Worm (Caenorhabditis elegans) whole organism, dauer: ENCODE results near the gene C06A12.3.

ENCODE experiments used
- unc-62 ChIP-seq: sonication (generic microtip); optimal IDR thresholded peaks from 2 replicates; lab custom pipeline; 2017; ENCODE audit warnings: missing biosample characterization, missing genetic modification reagents, missing genetic modification characterization

C06A12.3 gene

ce11 chrIV:17427423-17427822, at the start of gene C06A12.3:
Gene C06A12.3, plus strand, starts transcription at chrIV:17427723.
- TF ChIP-seq unc-62 (GFP tag; lab: Kevin White, UChicago) = no peak

DNA sequence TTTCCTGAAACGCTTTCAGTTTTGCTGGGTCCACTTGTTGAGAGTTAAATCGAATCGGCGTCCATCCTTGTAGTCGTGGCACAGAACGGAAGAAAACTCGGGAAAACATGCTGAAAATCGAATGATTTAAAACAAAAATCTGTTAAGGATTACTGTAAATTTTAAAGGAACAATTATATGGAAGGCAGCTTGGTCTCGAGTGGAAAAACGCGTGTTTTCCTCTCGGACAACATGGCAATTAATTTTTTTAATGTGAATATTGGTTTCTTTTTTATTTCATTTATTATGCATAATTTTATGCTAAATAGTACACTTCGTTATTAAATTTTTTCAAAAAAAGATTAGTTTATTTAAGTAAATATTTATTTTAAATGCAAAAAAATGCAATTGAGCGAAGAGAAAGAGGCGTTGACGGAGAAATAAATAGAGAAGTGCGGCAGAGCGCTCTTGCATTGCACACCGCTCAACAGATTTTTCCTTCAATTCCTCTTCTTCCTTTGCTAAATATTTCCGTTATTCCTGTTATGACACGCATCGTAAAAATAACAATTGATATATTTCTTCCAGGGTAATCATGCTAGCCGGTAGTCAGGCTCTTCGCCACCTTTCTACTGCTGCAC, 47.4 kb upstream of the C06A12.3 start, which contains the start of the genes C30H6.9 and dlat-2:
Gene C30H6.9 (minus strand): TSS at position 110 of the 620 bp plus-strand sequence.
Gene dlat-2 (plus strand): TSS at position 566 of the 620 bp plus-strand sequence.
- TF ChIP-seq unc-62 (GFP tag; lab: Kevin White, UChicago) = no peak

DNA sequence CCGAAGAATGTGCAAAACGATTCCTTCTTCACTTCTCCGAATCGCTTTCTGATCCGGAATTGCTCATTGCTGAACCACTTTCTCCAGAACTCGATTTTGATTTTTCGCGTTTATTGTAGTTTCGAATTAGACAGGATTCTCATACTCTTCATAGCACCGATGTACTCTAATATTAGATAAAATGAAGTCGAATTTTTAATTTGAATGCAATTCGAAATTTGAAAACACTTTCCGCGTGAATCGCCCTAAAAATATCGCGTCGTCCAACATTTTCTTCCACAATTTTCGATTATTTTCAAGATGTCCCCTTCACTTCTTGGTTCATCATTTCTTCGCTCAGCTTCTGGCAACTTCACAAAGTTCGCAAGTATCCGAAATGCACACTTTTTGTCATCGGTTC, 45.5 kb upstream of the C06A12.3 start, which contains the start of gene C30H6.8:
Gene C30H6.8 (plus strand): TSS at position 301 of the 400 bp plus-strand sequence.
- no peak for TF ChIP-seq unc-62 (GFP tag; lab: Kevin White, UChicago)

DNA sequence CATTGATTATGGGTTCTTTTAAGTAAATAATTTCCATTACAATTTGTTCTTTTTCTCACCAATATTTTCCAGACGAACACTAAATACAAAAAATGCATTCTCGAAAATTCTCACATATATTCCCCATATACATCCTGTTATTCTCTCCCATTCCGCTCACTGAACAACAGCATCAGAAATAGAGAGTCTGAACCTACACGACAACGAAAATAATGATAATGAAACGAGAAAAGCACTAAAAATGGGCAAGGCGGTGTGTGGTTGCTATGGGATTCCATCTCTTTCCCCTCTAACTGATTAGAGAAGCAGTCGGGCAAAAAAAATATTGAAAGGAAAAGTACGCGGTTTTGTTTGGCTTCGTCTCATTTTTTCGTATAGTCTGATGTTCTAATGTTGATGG, 44.5 kb upstream of the C06A12.3 start, which contains the start of gene C30H6.12:
Gene C30H6.12 (plus strand): TSS at position 301 of the 400 bp plus-strand sequence.
- TF ChIP-seq unc-62 (GFP tag; lab: Kevin White, UChicago) = no peak

ce11 chrIV:17387442-17387967, 40.0 kb upstream of the C06A12.3 start, which contains the start of gene T02D1.8:
Gene T02D1.8, minus strand, starts transcription at chrIV:17387492.
- TF ChIP-seq unc-62 (GFP tag; lab: Kevin White, UChicago) = no peak

DNA sequence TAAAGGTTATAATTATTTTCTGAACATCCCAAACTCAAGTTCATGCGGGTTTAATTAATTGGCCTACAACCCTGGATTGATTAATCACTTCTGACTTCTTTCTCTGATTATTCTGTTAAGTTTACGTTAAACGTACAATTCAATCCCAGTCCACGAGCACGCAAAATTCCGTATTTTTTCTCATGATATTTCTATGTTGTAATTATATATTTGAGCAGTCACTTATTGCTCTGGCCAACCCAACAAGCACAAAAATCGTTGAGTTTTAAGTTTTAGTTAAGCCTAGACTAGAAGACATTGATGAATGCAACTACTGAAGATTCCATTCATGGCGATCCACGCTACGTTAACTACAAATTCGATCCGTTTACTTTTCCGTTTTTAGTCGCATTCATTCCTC, 31.6 kb upstream of the C06A12.3 start, which contains the start of gene sru-15:
Gene sru-15 (plus strand): TSS at position 301 of the 400 bp plus-strand sequence.
- TF ChIP-seq unc-62 (GFP tag; lab: Kevin White, UChicago) = no peak

- no peak for TF ChIP-seq unc-62 (GFP tag; lab: Kevin White, UChicago)
These were observed 28.1 kb upstream of the C06A12.3 start, which contains the start of gene T02D1.4 for ce11 chrIV:17399455-17399854. Gene T02D1.4, plus strand, starts transcription at chrIV:17399755.

DNA sequence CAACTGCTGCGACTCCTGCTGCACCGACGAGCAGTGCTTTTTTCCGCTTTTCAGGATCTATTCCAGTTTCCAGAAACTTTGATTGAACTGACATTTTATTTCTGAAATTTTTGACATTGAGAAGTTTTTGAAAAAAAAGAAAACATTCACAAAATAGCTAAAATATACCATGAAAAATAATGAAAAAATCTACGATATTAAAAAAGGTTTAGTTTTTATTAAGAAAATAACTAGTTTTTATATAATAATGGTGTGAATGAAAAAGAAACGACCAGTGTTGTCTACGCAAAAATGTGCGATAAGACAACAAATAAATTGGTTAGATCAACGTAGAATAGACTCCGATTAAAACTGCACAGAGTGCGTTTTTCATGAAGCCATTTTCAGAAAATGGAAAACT, 22.0 kb upstream of the C06A12.3 start, which contains the start of gene pmp-4:
Gene pmp-4 (minus strand): TSS at position 101 of the 400 bp plus-strand sequence.
- no peak for TF ChIP-seq unc-62 (GFP tag; lab: Kevin White, UChicago)

- no peak for TF ChIP-seq unc-62 (GFP tag; lab: Kevin White, UChicago)
These were observed 21.4 kb upstream of the C06A12.3 start for ce11 chrIV:17406119-17406518.

DNA sequence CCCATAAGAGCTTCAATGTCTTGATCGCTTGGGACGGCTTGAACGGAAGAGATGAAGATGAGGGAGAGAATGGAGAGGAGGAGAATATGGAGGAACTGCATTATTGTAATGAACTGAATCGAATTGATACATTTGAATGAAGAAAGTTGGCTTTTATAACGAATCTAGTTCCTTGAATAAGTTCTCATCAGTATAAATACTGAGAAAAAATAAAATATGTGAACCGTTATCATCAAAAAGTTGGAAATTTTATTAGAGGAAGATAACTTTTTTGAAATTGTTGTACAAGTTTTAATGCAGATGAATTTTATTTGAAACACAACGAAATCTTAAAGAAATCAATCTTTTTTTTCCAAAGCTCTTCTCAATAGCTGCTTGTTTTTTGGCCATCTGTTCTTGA, 20.5 kb upstream of the C06A12.3 start, which contains the start of gene T02D1.7:
Gene T02D1.7 (minus strand): TSS at position 101 of the 400 bp plus-strand sequence.
- TF ChIP-seq unc-62 (GFP tag; lab: Kevin White, UChicago) = no peak

DNA sequence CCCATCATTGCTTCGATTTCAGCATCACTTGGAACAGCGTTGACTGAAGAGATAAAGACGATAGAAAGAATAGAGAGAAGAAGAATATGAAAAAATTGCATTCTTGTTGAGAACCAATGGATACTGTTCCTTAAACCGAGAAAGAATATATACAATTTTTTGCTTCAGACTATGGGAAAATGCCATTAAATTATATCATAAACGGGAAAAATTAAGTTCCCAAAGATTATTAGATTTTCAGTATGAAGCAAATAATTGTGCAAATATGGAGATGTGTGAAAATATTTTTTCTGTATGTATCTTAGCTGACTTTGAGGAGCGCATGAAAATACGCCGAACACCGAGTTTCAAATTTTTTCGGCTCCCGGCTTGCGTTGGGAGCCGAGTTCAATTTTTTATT, 20.0 kb upstream of the C06A12.3 start, which contains the start of gene T02D1.9:
Gene T02D1.9 (minus strand): TSS at position 101 of the 400 bp plus-strand sequence.
- TF ChIP-seq unc-62 (GFP tag; lab: Kevin White, UChicago) = no peak

- TF ChIP-seq unc-62 (GFP tag; lab: Kevin White, UChicago) = no peak
These were observed 14.2 kb upstream of the C06A12.3 start for ce11 chrIV:17413343-17413742.

DNA sequence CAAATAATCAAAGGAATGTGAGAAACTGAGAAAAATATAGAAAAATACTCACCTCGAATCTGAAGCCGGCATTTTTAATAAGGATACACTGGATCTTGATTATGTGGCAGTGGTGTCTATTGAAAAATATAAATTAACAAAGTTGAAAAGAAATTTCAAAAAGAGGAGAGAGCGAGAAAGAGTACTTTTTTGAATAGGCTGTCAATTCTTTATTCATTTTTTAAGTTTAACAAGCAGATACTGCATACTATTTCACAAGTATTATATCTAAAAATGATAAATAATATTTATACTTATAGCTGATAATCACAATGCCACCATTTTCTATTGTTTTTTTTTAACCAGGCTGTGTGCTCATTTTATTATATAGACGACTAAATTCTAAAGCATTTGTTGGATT, 9.8 kb upstream of the C06A12.3 start, which contains the start of gene npr-26:
Gene npr-26 (minus strand): TSS at position 101 of the 400 bp plus-strand sequence.
- no peak for TF ChIP-seq unc-62 (GFP tag; lab: Kevin White, UChicago)

DNA sequence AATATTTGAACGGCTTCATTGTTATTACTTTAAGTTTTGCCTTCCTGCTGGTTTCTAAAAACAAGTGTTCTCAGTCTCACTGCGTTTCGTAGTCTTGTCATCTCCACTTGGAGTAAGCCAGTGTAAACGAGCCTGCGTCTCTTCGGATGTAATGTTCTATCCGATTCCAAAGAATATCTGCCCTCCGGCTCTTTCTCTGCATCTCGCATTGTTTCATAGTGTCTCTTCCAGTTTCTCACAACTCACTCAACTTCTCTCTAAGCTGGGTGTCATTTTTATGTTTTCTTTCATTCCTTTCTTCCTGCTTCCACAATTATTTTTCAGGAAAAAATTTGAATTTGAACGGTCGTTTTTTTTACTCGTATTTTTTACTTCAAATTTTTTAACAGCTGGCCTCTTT, 553 bp upstream of the C06A12.3 start:
- no peak for TF ChIP-seq unc-62 (GFP tag; lab: Kevin White, UChicago)

DNA sequence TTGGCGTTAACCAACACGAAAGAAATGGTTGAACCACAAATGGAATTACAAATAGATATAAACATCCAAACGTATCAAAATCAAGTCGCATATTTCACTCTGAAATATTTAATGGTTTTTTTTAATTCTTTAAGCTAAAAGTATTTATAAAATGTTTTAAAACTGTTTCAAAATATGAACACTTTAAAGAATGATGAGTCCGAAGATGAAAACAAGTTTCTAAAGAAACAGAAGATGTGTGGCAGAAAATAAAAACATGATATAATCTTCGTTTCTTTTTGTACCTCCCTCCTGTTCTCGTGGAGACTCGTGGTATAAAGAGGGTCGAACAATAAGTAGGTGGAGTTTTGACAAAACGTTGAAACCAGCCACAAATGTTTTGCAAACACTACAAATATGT, 3.8 kb downstream of the C06A12.3 start, which contains the start of gene lact-6:
Gene lact-6 (minus strand): TSS at position 101 of the 400 bp plus-strand sequence.
- no peak for TF ChIP-seq unc-62 (GFP tag; lab: Kevin White, UChicago)

ce11 chrIV:17432223-17432826, 4.8 kb downstream of the C06A12.3 start:
- TF ChIP-seq unc-62 (GFP tag; lab: Kevin White, UChicago) = no peak
